Worm (Caenorhabditis elegans): ENCODE measurements around the gene grl-27.

DNA sequence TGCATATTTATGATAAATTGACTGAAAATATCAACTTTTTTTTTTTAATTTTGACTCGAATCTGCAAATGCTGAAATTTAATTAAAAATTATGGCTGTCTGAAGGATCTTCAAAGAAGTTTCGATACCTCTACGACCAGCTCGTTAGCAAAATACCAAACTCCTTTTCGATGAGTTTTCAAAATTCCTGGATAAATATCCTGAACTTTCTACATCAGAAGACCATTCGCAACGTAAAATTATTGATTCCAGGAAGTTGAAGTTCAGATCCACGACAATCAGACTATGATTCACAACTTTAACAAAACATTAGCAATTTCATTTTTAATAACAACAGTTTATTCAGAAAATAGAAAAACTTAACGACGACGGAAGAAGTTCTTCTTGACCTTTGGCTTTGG lies 9.4 kb upstream of the grl-27 start:
- TF ChIP-seq ztf-23 (GFP tag; IDR thresholded peaks at IDR 0.05) (no peak), ref-1 (GFP tag; conservative IDR thresholded peaks at IDR 0.05) (no peak), ztf-29 (GFP tag; IDR thresholded peaks at IDR 0.05) (no peak), flt-1 (GFP tag; IDR thresholded peaks at IDR 0.05) (no peak), T22C8.4 (GFP tag; IDR thresholded peaks at IDR 0.05) (no peak), cog-1 (tag; optimal IDR thresholded peaks at IDR 0.05) (no peak), klf-2 (GFP tag; conservative IDR thresholded peaks at IDR 0.05) (no peak), tab-1 (GFP tag; IDR thresholded peaks at IDR 0.05) (no peak)
